Worm (Caenorhabditis elegans) whole organism, L1 larva: ENCODE results near the gene C27H5.12.

Experiments used
- C34B4.2 ChIP-seq: sonication (generic microtip); optimal IDR thresholded peaks from 2 replicates; lab custom pipeline; 2017; ENCODE audit warnings: mild to moderate bottlenecking, missing genetic modification characterization, missing compliant biosample characterization
- aha-1 ChIP-seq: fragments of 150-350 bp; optimal IDR thresholded peaks from 2 replicates; lab custom pipeline; 2014; ENCODE audit warnings: missing biosample characterization, missing genetic modification characterization
- ceh-63 ChIP-seq: fragments of 200-800 bp; sonication (Bioruptor generic); optimal IDR thresholded peaks from 2 replicates; lab custom pipeline; 2018; ENCODE audit warnings: mild to moderate bottlenecking, missing genetic modification characterization, missing compliant biosample characterization
- ceh-8 ChIP-seq: fragments of 200-800 bp; sonication (Bioruptor generic); optimal IDR thresholded peaks from 2 replicates; lab custom pipeline; 2018; ENCODE audit warnings: mild to moderate bottlenecking, missing genetic modification characterization, moderate library complexity, missing compliant biosample characterization
- ceh-82 ChIP-seq, 3 experiments: fragments of 150-350 bp in 1 of 3; sonication (generic microtip) in 2 of 3; optimal IDR thresholded peaks; 2 replicates each; lab custom pipeline; 2014 to 2017; ENCODE audit warnings: missing biosample characterization in 3 of 3, missing genetic modification characterization in 3 of 3
- ceh-90 ChIP-seq: sonication (generic microtip); optimal IDR thresholded peaks from 2 replicates; lab custom pipeline; 2016; ENCODE audit warnings: missing genetic modification characterization, missing compliant biosample characterization
- efl-1 ChIP-seq, 4 experiments: fragments of 150-350 bp; optimal IDR thresholded peaks in 3 of 4; peaks in 1 of 4; 1 replicate in 1 of 4; 2 replicates in 3 of 4; lab custom pipeline; 2014; ENCODE audit warnings: missing biosample characterization in 2 of 4, missing genetic modification characterization in 2 of 4, missing genetic modification reagents in 2 of 4
- efl-3 ChIP-seq: fragments of 200-800 bp; sonication (Bioruptor generic); optimal IDR thresholded peaks from 2 replicates; lab custom pipeline; 2018; ENCODE audit warnings: mild to moderate bottlenecking, missing genetic modification characterization, missing compliant biosample characterization
- egl-13 ChIP-seq: sonication (generic microtip); optimal IDR thresholded peaks from 2 replicates; lab custom pipeline; 2016; ENCODE audit warnings: missing genotype, missing genetic modification reagents, missing genetic modification characterization, missing compliant biosample characterization
- elt-2 ChIP-seq: sonication (generic microtip); optimal IDR thresholded peaks from 2 replicates; lab custom pipeline; 2016; ENCODE audit warnings: missing genetic modification characterization, mild to moderate bottlenecking, inconsistent platforms, missing compliant biosample characterization, missing genetic modification reagents
- fkh-10 ChIP-seq: sonication (generic microtip); optimal IDR thresholded peaks from 2 replicates; lab custom pipeline; 2017; ENCODE audit warnings: missing biosample characterization, missing genetic modification reagents, missing genetic modification characterization
- fos-1 ChIP-seq: fragments of 150-350 bp; optimal IDR thresholded peaks from 2 replicates; lab custom pipeline; 2014; ENCODE audit warnings: missing biosample characterization, missing genetic modification characterization
- grh-1 ChIP-seq: fragments of 200-800 bp; sonication (Bioruptor generic); IDR thresholded peaks from 2 replicates; pipeline ENCODE4 v1.3.6; 2022; ENCODE audit warnings: missing genetic modification reagents, missing genetic modification characterization, missing compliant biosample characterization
- hpl-2 ChIP-seq: fragments of 150-350 bp; optimal IDR thresholded peaks from 2 replicates; lab custom pipeline; 2014; ENCODE audit warnings: missing biosample characterization, missing genetic modification reagents, missing genetic modification characterization
- isw-1 ChIP-seq: fragments of 200-800 bp; sonication (Bioruptor generic); IDR thresholded peaks from 2 replicates; pipeline ENCODE4 v1.3.6; 2022; ENCODE audit warnings: missing genetic modification characterization, missing compliant biosample characterization
- lin-13 ChIP-seq: fragments of 150-350 bp; optimal IDR thresholded peaks from 2 replicates; lab custom pipeline; 2014; ENCODE audit warnings: missing biosample characterization, missing genetic modification reagents, missing genetic modification characterization
- lin-15B ChIP-seq: fragments of 150-350 bp; sonication (generic microtip); optimal IDR thresholded peaks from 3 replicates; lab custom pipeline; 2014; ENCODE audit warnings: missing biosample characterization, missing genetic modification characterization
- lin-39 ChIP-seq: fragments of 150-350 bp; optimal IDR thresholded peaks from 2 replicates; lab custom pipeline; 2014; ENCODE audit warnings: missing biosample characterization, missing genetic modification reagents, missing genetic modification characterization
- mdl-1 ChIP-seq, 2 experiments: fragments of 150-350 bp; optimal IDR thresholded peaks; 2 replicates each; lab custom pipeline; 2014 to 2017; ENCODE audit warnings: missing biosample characterization in 2 of 2, missing genetic modification characterization in 2 of 2, inconsistent platforms in 1 of 2
- nhr-12 ChIP-seq: sonication (generic microtip); optimal IDR thresholded peaks from 2 replicates; lab custom pipeline; 2017; ENCODE audit warnings: missing biosample characterization, missing genetic modification characterization
- nhr-19 ChIP-seq: fragments of 200-800 bp; sonication (Bioruptor generic); conservative IDR thresholded peaks from 2 replicates; pipeline ENCODE4 v1.3.6; 2022; ENCODE audit warnings: missing genetic modification characterization, missing compliant biosample characterization
- nhr-237 ChIP-seq: fragments of 150-350 bp; optimal IDR thresholded peaks from 2 replicates; lab custom pipeline; 2014; ENCODE audit warnings: missing biosample characterization, missing genetic modification characterization
- nhr-47 ChIP-seq: sonication (generic microtip); optimal IDR thresholded peaks from 2 replicates; lab custom pipeline; 2016; ENCODE audit warnings: mild to moderate bottlenecking, missing genetic modification characterization, moderate library complexity, missing compliant biosample characterization
- nhr-71 ChIP-seq: sonication (generic microtip); optimal IDR thresholded peaks from 2 replicates; lab custom pipeline; 2016; ENCODE audit warnings: mild to moderate bottlenecking, missing genetic modification characterization, moderate library complexity, missing compliant biosample characterization
- nhr-76 ChIP-seq: sonication (generic microtip); optimal IDR thresholded peaks from 2 replicates; lab custom pipeline; 2017; ENCODE audit warnings: missing biosample characterization, missing genetic modification characterization
- nhr-77 ChIP-seq: fragments of 150-350 bp; optimal IDR thresholded peaks from 2 replicates; lab custom pipeline; 2014; ENCODE audit warnings: missing biosample characterization, missing genetic modification characterization
- nhr-85 ChIP-seq: sonication (generic microtip); peaks from one replicate; lab custom pipeline; 2016; ENCODE audit warnings: missing genetic modification characterization, inconsistent platforms, missing compliant biosample characterization
- pag-3 ChIP-seq: sonication (generic microtip); optimal IDR thresholded peaks from 2 replicates; lab custom pipeline; 2017; ENCODE audit warnings: missing genetic modification characterization, mild to moderate bottlenecking, missing compliant biosample characterization, antibody characterized with exemption, borderline replicate concordance; ENCODE audit not compliant: insufficient read depth
- snpc-4 ChIP-seq: fragments of 150-350 bp; optimal IDR thresholded peaks from 2 replicates; lab custom pipeline; 2014; ENCODE audit warnings: missing biosample characterization, missing genetic modification characterization
- sptf-1 ChIP-seq: fragments of 150-350 bp; optimal IDR thresholded peaks from 2 replicates; lab custom pipeline; 2014; ENCODE audit warnings: missing biosample characterization, missing genetic modification characterization
- swsn-7 ChIP-seq: sonication (generic microtip); optimal IDR thresholded peaks from 2 replicates; lab custom pipeline; 2016; ENCODE audit warnings: missing genetic modification characterization, missing compliant biosample characterization
- unc-30 ChIP-seq: sonication (generic microtip); optimal IDR thresholded peaks from 2 replicates; lab custom pipeline; 2017; ENCODE audit warnings: missing biosample characterization, missing genetic modification characterization
- unc-62 ChIP-seq: fragments of 150-350 bp; optimal IDR thresholded peaks from 2 replicates; lab custom pipeline; 2014; ENCODE audit warnings: missing biosample characterization, missing genetic modification reagents, missing genetic modification characterization
- unc-86 ChIP-seq: sonication (generic microtip); optimal IDR thresholded peaks from 2 replicates; lab custom pipeline; 2016; ENCODE audit warnings: missing genetic modification characterization, missing compliant biosample characterization
- unc-98 ChIP-seq: fragments of 200-800 bp; sonication (Bioruptor generic); IDR thresholded peaks from 2 replicates; pipeline ENCODE4 v1.3.6; 2022; ENCODE audit warnings: missing genetic modification characterization, missing compliant biosample characterization
- vab-15 ChIP-seq: sonication (generic microtip); optimal IDR thresholded peaks from 2 replicates; lab custom pipeline; 2017; ENCODE audit warnings: missing genotype, mild to moderate bottlenecking, missing genetic modification characterization, missing compliant biosample characterization
- zip-4 ChIP-seq: fragments of 200-800 bp; sonication (Bioruptor generic); optimal IDR thresholded peaks from 2 replicates; lab custom pipeline; 2018; ENCODE audit warnings: mild to moderate bottlenecking, missing genetic modification characterization, moderate library complexity, missing compliant biosample characterization
- ztf-4 ChIP-seq: fragments of 150-350 bp; optimal IDR thresholded peaks from 2 replicates; lab custom pipeline; 2014; ENCODE audit warnings: missing biosample characterization, missing genetic modification characterization

Gene C27H5.12

DNA sequence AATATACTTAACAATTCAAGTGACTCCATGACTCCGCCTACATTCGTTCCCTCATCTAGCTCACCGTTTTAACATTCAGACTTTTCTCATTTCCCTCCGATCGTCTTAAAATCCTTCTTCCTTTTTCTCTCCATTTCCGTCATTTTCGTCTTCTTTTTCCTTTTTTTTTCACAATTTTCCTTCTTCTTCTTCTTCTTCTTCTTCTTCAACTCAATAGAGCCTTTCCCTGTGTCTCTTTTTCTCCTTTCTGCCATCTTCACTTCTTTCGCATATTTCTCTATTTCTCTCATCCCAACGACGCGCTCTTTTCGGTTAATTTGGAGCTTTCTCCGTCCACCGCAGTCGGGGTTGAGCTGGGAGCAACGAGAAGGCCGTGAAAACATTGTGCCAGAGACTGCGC lies 21.2 kb upstream of the C27H5.12 start (continued):
- TF ChIP-seq sptf-1 (tag; lab: Kevin White, UChicago): no peak
- TF ChIP-seq ceh-90 (tag; lab: Kevin White, UChicago): no peak
- TF ChIP-seq zip-4 (GFP tag; lab: Kevin White, UChicago): no peak
- TF ChIP-seq swsn-7 (tag; lab: Kevin White, UChicago): peak; percentile 14
- TF ChIP-seq unc-62 (GFP tag; lab: Kevin White, UChicago): no peak
- TF ChIP-seq unc-98 (GFP tag; lab: Robert Waterston, UW): no peak
- no peak for TF ChIP-seq grh-1 (GFP tag; lab: Robert Waterston, UW)
- TF ChIP-seq nhr-12 (tag; lab: Kevin White, UChicago): no peak
- no peak for TF ChIP-seq hpl-2
- no peak for TF ChIP-seq unc-86 (tag; lab: Kevin White, UChicago)
- no peak for TF ChIP-seq nhr-237 (tag; lab: Kevin White, UChicago)
- no peak for TF ChIP-seq isw-1 (GFP tag; lab: Robert Waterston, UW)
- TF ChIP-seq nhr-76 (tag; lab: Kevin White, UChicago): no peak
- TF ChIP-seq vab-15 (tag; lab: Kevin White, UChicago): no peak
- no peak for TF ChIP-seq lin-39
- no peak for TF ChIP-seq nhr-77 (tag; lab: Kevin White, UChicago)
- no peak for TF ChIP-seq fos-1 (tag; lab: Kevin White, UChicago)
- no peak for TF ChIP-seq snpc-4
- TF ChIP-seq aha-1 (tag; lab: Kevin White, UChicago): no peak
- TF ChIP-seq ceh-63: no peak
- TF ChIP-seq lin-15B (tag; lab: Kevin White, UChicago): no peak
- TF ChIP-seq nhr-71: peak; percentile 41
- no peak for TF ChIP-seq efl-3
- no peak for TF ChIP-seq pag-3 (tag; lab: Kevin White, UChicago)
- TF ChIP-seq mdl-1 (tag; optimal IDR thresholded peaks at IDR 0.05; lab: Kevin White, UChicago): no peak
- TF ChIP-seq ceh-8: no peak
- TF ChIP-seq elt-2 (tag; lab: Kevin White, UChicago): no peak
- TF ChIP-seq C34B4.2: no peak
- TF ChIP-seq ztf-4 (tag; lab: Kevin White, UChicago): no peak
- no peak for TF ChIP-seq unc-30 (tag; lab: Kevin White, UChicago)
- TF ChIP-seq egl-13 (tag; lab: Kevin White, UChicago): peak; percentile 37
- TF ChIP-seq, all 84 proteins: peak for 16

DNA sequence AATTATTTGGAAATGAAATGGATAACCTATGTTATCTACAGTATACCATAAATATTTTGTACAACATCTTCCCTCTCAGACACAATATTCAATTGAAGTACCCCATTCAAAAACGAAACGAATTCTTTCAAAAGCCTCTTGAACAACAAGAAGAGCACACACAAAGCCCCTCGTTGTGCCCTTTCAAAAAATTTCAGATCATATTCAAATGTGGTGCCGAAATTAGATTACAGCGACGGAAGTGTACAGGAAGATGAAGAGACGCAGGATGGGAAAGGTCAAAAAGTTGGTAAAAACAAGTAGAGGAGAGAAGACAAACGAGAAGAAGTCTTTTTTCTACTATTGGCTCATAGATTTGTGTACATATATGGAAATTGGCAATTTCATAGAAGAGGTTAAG lies 14.7 kb upstream of the C27H5.12 start:
- peak; percentile 59 for TF ChIP-seq fkh-10 (GFP tag; lab: Kevin White, UChicago)
- TF ChIP-seq nhr-47: peak; percentile 11
- no peak for TF ChIP-seq nhr-85
- peak; percentile 58 for TF ChIP-seq ceh-8
- TF ChIP-seq ceh-63: no peak
- TF ChIP-seq lin-13: no peak
- no peak for TF ChIP-seq nhr-76 (tag; lab: Kevin White, UChicago)

DNA sequence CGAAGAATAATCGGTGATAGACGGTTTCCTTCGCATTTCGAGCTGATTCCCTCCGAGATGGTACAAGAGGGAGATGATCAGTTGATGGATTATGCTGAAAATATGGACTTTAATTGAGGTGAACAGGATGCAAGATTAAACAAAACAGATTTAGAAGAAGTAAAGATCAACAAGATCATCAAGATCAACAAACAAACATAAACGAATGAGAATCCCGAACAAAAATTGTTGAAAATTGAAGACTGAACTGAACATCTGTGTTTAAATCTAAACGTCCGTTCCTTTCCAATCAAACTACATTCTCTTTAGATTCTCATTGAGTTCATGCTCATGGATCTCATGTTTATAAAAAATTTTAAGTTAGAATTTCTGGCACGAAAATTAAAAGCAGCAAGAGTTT lies 13.4 kb upstream of the C27H5.12 start, which contains the start of gene glc-4:
Gene glc-4, minus strand, starts transcription at position 101 of the 400 bp plus-strand sequence.
- TF ChIP-seq nhr-19 (GFP tag; lab: Robert Waterston, UW) (no peak), efl-1 (optimal IDR thresholded peaks at IDR 0.05; lab: Kevin White, UChicago) (no peak), efl-1 (GFP tag; optimal IDR thresholded peaks at IDR 0.05 in 1 of 2; lab: Kevin White, UChicago) (peak in 1 of 2 experiments; percentile 28), ceh-82 (tag; optimal IDR thresholded peaks at IDR 0.05; lab: Kevin White, UChicago) (no peak)
- TF ChIP-seq, all 84 proteins: peak for 1
